Fruit fly (Drosophila melanogaster): ENCODE measurements around the gene CG31709.

Gene CG31709

DNA sequence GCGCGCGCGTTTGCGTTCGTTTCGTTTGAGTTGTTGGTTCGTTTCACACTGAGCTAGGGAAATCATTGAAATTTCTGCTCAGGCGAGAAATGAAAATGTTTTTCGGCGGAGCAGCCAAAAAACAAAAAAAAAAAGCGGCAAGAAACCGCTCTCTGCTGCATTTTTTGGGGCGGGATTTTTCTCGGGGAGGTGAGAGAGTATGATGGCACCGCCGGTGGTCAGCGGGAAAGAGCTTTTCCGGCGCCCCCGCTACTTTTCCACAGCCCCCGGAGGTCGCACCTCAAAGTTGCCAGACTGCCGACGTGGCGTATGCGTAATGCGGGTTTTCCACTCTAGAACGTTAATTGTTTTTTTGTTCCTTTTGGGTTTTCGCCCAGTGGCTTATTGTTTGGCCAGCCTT lies 14.1 kb downstream of the CG31709 start, which contains the start of gene CG46468:
CG46468 (minus strand) TSS at position 52 of the 400 bp plus-strand sequence.
- TF ChIP-seq fru (GFP tag; optimal IDR thresholded peaks at IDR 0.05) = no peak
- no peak for TF ChIP-seq h (GFP tag; optimal IDR thresholded peaks at IDR 0.05)
- TF ChIP-seq sage (GFP tag; optimal IDR thresholded peaks at IDR 0.05) = no peak
- no peak for TF ChIP-seq dmrt93B (GFP tag; optimal IDR thresholded peaks at IDR 0.05)
- no peak for TF ChIP-seq dl (GFP tag; optimal IDR thresholded peaks at IDR 0.05; ENCODE audit: insufficient read depth in 1 of 2, partially characterized antibody in 2 of 2)
- TF ChIP-seq br (GFP tag; optimal IDR thresholded peaks at IDR 0.05) = no peak
- TF ChIP-seq ey (GFP tag; optimal IDR thresholded peaks at IDR 0.05) = no peak
- TF ChIP-seq OdsH (GFP tag; optimal IDR thresholded peaks at IDR 0.05) = no peak
- no peak for TF ChIP-seq pan (optimal IDR thresholded peaks at IDR 0.05)
- TF ChIP-seq CrebA (GFP tag; optimal IDR thresholded peaks at IDR 0.05; ENCODE audit: borderline replicate concordance) = no peak
- TF ChIP-seq Abd-B (GFP tag; optimal IDR thresholded peaks at IDR 0.05) = no peak
- TF ChIP-seq Myc (optimal IDR thresholded peaks at IDR 0.05) = no peak
- no peak for TF ChIP-seq Rel (GFP tag; optimal IDR thresholded peaks at IDR 0.05)
- no peak for TF ChIP-seq Rel (tag; optimal IDR thresholded peaks at IDR 0.05)

DNA sequence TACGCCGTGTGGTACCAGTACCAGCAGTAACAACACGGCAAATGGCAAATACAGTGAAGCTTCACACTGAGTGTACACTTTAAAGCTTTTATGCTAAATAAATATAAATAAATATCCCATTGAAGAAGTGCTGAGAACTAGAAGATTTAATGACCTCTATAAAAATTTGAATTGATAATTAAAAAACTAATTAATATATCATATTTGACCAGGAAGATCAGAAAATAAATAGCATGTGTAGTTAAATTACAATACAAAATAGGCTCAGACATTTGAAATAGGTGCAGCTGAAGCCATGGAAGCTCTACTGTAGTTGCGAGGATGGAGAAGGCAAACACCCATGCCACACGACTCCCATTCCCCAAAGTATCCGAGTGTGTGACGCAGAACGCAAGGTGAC lies 14.9 kb downstream of the CG31709 start:
- TF ChIP-seq OdsH (GFP tag; optimal IDR thresholded peaks at IDR 0.05) (no peak), psq (GFP tag; optimal IDR thresholded peaks at IDR 0.05) (peak; percentile 1), usp (GFP tag; optimal IDR thresholded peaks at IDR 0.05) (no peak), rgr (GFP tag; optimal IDR thresholded peaks at IDR 0.05) (peak; percentile 31), Dfd (GFP tag; optimal IDR thresholded peaks at IDR 0.05) (no peak), ey (GFP tag; optimal IDR thresholded peaks at IDR 0.05) (peak; percentile 19), h (GFP tag; optimal IDR thresholded peaks at IDR 0.05) (peak; percentile 40), Mio (GFP tag; optimal IDR thresholded peaks at IDR 0.05) (no peak), Abd-B (GFP tag; optimal IDR thresholded peaks at IDR 0.05) (no peak), CG32264 (GFP tag; optimal IDR thresholded peaks at IDR 0.05) (no peak), HLH106 (tag; optimal IDR thresholded peaks at IDR 0.05) (peak; percentile 48), Jra (GFP tag; optimal IDR thresholded peaks at IDR 0.05) (no peak), Myc (optimal IDR thresholded peaks at IDR 0.05) (no peak), dsf (GFP tag; optimal IDR thresholded peaks at IDR 0.05; ENCODE audit: borderline replicate concordance) (no peak), CrebA (GFP tag; optimal IDR thresholded peaks at IDR 0.05; ENCODE audit: borderline replicate concordance) (no peak), N (GFP tag; optimal IDR thresholded peaks at IDR 0.05) (no peak), br (GFP tag; optimal IDR thresholded peaks at IDR 0.05) (no peak), sv (GFP tag; optimal IDR thresholded peaks at IDR 0.05) (peak; percentile 8), foxo (GFP tag; optimal IDR thresholded peaks at IDR 0.05) (peak in 1 of 2 experiments; percentile 43), dl (GFP tag; optimal IDR thresholded peaks at IDR 0.05; ENCODE audit: insufficient read depth in 1 of 2, partially characterized antibody in 2 of 2) (no peak)

DNA sequence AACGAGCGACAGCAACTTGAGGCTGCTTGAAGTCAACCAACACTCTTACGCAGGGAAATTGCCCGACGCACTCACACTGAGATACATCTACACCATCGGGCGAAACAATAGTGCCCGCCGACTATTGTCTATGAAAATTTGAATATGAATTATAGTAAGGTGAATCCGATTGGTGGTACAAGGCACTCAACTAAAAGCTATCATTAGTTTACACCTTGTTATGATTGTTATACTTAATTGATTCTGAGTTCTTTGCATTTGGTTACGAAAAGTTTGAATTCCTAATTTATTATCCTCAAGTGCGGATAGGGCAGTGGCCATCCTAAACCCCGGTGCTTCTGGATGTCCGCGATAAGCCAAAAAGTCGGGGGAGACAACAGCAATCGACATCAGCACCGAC lies 16.7 kb downstream of the CG31709 start:
- TF ChIP-seq ey (GFP tag; optimal IDR thresholded peaks at IDR 0.05) = no peak
- no peak for TF ChIP-seq rgr (GFP tag; optimal IDR thresholded peaks at IDR 0.05)
- TF ChIP-seq OdsH (GFP tag; optimal IDR thresholded peaks at IDR 0.05) = no peak
- no peak for TF ChIP-seq Rel (GFP tag; optimal IDR thresholded peaks at IDR 0.05)
- no peak for TF ChIP-seq Rel (tag; optimal IDR thresholded peaks at IDR 0.05)
- no peak for TF ChIP-seq N (GFP tag; optimal IDR thresholded peaks at IDR 0.05)
- no peak for TF ChIP-seq Myc (optimal IDR thresholded peaks at IDR 0.05)
- no peak for TF ChIP-seq Sp1 (GFP tag; optimal IDR thresholded peaks at IDR 0.05)
- TF ChIP-seq HLH106 (tag; optimal IDR thresholded peaks at IDR 0.05) = no peak
- TF ChIP-seq h (GFP tag; optimal IDR thresholded peaks at IDR 0.05) = no peak
- no peak for TF ChIP-seq jim (GFP tag; optimal IDR thresholded peaks at IDR 0.05)

DNA sequence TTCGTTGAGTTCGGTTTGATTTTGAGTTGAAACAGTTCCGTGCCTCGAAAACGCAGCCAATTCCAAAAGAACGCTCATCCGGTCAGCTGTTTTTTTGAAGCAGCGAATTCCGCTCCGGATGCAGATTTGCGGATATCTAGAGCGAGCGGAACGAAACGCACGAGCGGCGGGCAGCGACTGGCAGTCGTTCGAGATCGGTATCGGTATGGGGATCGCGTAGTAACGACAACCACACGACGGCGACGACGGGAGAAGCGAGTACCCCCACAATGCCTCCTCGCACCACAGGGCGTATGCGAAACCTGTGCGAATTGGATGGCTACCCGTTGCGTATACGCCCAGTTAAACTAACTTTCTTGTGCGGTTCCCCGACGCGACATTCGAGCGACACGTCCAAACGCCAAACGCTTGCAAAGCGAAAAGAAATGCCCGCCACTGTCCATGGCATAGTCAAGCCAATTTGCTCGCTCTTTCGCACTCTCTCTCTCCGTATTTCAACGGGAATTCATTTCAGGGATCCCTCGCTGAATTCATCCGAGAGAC lies 19.3 kb downstream of the CG31709 start:
- TF ChIP-seq CG32264 (GFP tag; optimal IDR thresholded peaks at IDR 0.05) (no peak), dl (GFP tag; optimal IDR thresholded peaks at IDR 0.05; ENCODE audit: insufficient read depth in 1 of 2, partially characterized antibody in 2 of 2) (no peak), OdsH (GFP tag; optimal IDR thresholded peaks at IDR 0.05) (no peak), Hnf4 (GFP tag; optimal IDR thresholded peaks at IDR 0.05) (no peak), woc (GFP tag; optimal IDR thresholded peaks at IDR 0.05) (no peak), rgr (GFP tag; optimal IDR thresholded peaks at IDR 0.05) (no peak), ey (GFP tag; optimal IDR thresholded peaks at IDR 0.05) (no peak), br (GFP tag; optimal IDR thresholded peaks at IDR 0.05) (no peak), jim (GFP tag; optimal IDR thresholded peaks at IDR 0.05) (no peak), Dif (GFP tag; optimal IDR thresholded peaks at IDR 0.05; ENCODE audit: partially characterized antibody) (no peak), Rel (GFP tag; optimal IDR thresholded peaks at IDR 0.05) (no peak), Rel (tag; optimal IDR thresholded peaks at IDR 0.05) (no peak), usp (GFP tag; optimal IDR thresholded peaks at IDR 0.05) (no peak), Myc (optimal IDR thresholded peaks at IDR 0.05) (no peak), foxo (GFP tag; optimal IDR thresholded peaks at IDR 0.05) (no peak)

All from whole organism, wandering third instar larva.